Worm (Caenorhabditis elegans) whole organism, midembryonic: Measurements from ENCODE around the gene C45B11.9.

Experiments
- T22C8.4 ChIP-seq: fragments of 200-800 bp; sonication (Bioruptor generic); IDR thresholded peaks from 2 replicates; pipeline ENCODE4 v1.3.6; 2022; ENCODE audit warnings: missing genetic modification characterization, missing compliant biosample characterization
- cog-1 ChIP-seq: sonication (generic microtip); optimal IDR thresholded peaks from 2 replicates; lab custom pipeline; 2016; ENCODE audit warnings: missing genetic modification characterization, missing compliant biosample characterization
- flt-1 ChIP-seq: fragments of 200-800 bp; sonication (Bioruptor generic); IDR thresholded peaks from 2 replicates; pipeline ENCODE4 v1.3.6; 2022; ENCODE audit warnings: missing genetic modification characterization, missing compliant biosample characterization
- klf-2 ChIP-seq: fragments of 200-800 bp; sonication (Bioruptor generic); conservative IDR thresholded peaks from 2 replicates; pipeline ENCODE4 v1.3.6; 2022; ENCODE audit warnings: missing genetic modification reagents, missing genetic modification characterization, missing compliant biosample characterization
- ref-1 ChIP-seq: fragments of 200-800 bp; sonication (Bioruptor generic); conservative IDR thresholded peaks from 2 replicates; pipeline ENCODE4 v1.3.6; 2022; ENCODE audit warnings: missing genetic modification reagents, missing genetic modification characterization, missing compliant biosample characterization
- tab-1 ChIP-seq: fragments of 200-800 bp; sonication (Bioruptor generic); IDR thresholded peaks from 2 replicates; pipeline ENCODE4 v1.3.6; 2022; ENCODE audit warnings: missing genetic modification characterization, missing compliant biosample characterization
- ztf-23 ChIP-seq: fragments of 200-800 bp; sonication (Bioruptor generic); IDR thresholded peaks from 2 replicates; pipeline ENCODE4 v1.3.6; 2022; ENCODE audit warnings: missing genetic modification reagents, missing genetic modification characterization, missing compliant biosample characterization
- ztf-29 ChIP-seq: fragments of 200-800 bp; sonication (Bioruptor generic); IDR thresholded peaks from 2 replicates; pipeline ENCODE4 v1.3.6; 2022; ENCODE audit warnings: missing genetic modification reagents, missing genetic modification characterization, missing compliant biosample characterization

ce11 chrV:11041499-11041898, 1.4 kb downstream of the C45B11.9 start, which contains the start of gene C45B11.5:
- no peak for TF ChIP-seq T22C8.4 (GFP tag; lab: Robert Waterston, UW)
- no peak for TF ChIP-seq flt-1 (GFP tag; lab: Robert Waterston, UW)
- TF ChIP-seq cog-1 (tag; lab: Kevin White, UChicago): no peak
- TF ChIP-seq ref-1 (GFP tag; lab: Robert Waterston, UW): no peak
- no peak for TF ChIP-seq ztf-23 (GFP tag; lab: Robert Waterston, UW)
- no peak for TF ChIP-seq ztf-29 (GFP tag; lab: Robert Waterston, UW)
- no peak for TF ChIP-seq klf-2 (GFP tag; lab: Robert Waterston, UW)
- no peak for TF ChIP-seq tab-1 (GFP tag; lab: Robert Waterston, UW)
